Worm (Caenorhabditis elegans) whole organism, L2 larva: ENCODE data around the gene rif-1.1.

Source experiments
- C34F6.9 ChIP-seq: fragments of 150-350 bp; optimal IDR thresholded peaks from 2 replicates; lab custom pipeline; 2014; ENCODE audit warnings: missing biosample characterization, missing genetic modification characterization
- F13H6.1 ChIP-seq: sonication (generic microtip); optimal IDR thresholded peaks from 2 replicates; lab custom pipeline; 2016; ENCODE audit warnings: missing genetic modification characterization, missing compliant biosample characterization
- Y55F3AM.14 ChIP-seq: fragments of 200-800 bp; sonication (Bioruptor generic); optimal IDR thresholded peaks from 2 replicates; lab custom pipeline; 2018; ENCODE audit warnings: mild to moderate bottlenecking, missing genetic modification characterization, missing compliant biosample characterization
- ZK546.5 ChIP-seq: sonication (generic microtip); optimal IDR thresholded peaks from 2 replicates; lab custom pipeline; 2017; ENCODE audit warnings: missing biosample characterization, missing genetic modification characterization
- aly-2 ChIP-seq: fragments of 150-350 bp; optimal IDR thresholded peaks from 2 replicates; lab custom pipeline; 2014; ENCODE audit warnings: missing biosample characterization, missing genetic modification characterization
- ama-1 ChIP-seq: fragments of 150-350 bp; optimal IDR thresholded peaks from 2 replicates; lab custom pipeline; 2018; ENCODE audit warnings: inconsistent platforms
- blmp-1 ChIP-seq: sonication (generic microtip); optimal IDR thresholded peaks from 2 replicates; lab custom pipeline; 2017; ENCODE audit warnings: missing genetic modification characterization, mild to moderate bottlenecking, missing compliant biosample characterization, antibody characterized with exemption, moderate library complexity; ENCODE audit not compliant: insufficient read depth
- ceh-16 ChIP-seq: fragments of 150-350 bp; optimal IDR thresholded peaks from 2 replicates; lab custom pipeline; 2014; ENCODE audit warnings: missing biosample characterization, missing genetic modification characterization
- crh-2 ChIP-seq: sonication (generic microtip); optimal IDR thresholded peaks from 2 replicates; lab custom pipeline; 2017; ENCODE audit warnings: missing biosample characterization, missing genetic modification characterization
- egl-27 ChIP-seq: sonication (generic microtip); optimal IDR thresholded peaks from 3 replicates; lab custom pipeline; 2017; ENCODE audit warnings: missing biosample characterization, missing genetic modification reagents, missing genetic modification characterization
- elt-1 ChIP-seq: fragments of 150-350 bp; optimal IDR thresholded peaks from 2 replicates; lab custom pipeline; 2014; ENCODE audit warnings: missing biosample characterization, missing genetic modification characterization
- elt-3 ChIP-seq: sonication (generic microtip); optimal IDR thresholded peaks from 2 replicates; lab custom pipeline; 2017; ENCODE audit warnings: missing biosample characterization, missing genetic modification characterization
- fos-1 ChIP-seq: fragments of 150-350 bp; optimal IDR thresholded peaks from 2 replicates; lab custom pipeline; 2014; ENCODE audit warnings: missing biosample characterization, missing genetic modification characterization
- gmeb-1 ChIP-seq: fragments of 150-350 bp; optimal IDR thresholded peaks from 2 replicates; lab custom pipeline; 2014; ENCODE audit warnings: missing biosample characterization, missing genetic modification characterization
- lin-11 ChIP-seq: fragments of 150-350 bp; sonication (generic microtip); optimal IDR thresholded peaks from 2 replicates; lab custom pipeline; 2014; ENCODE audit warnings: missing biosample characterization, missing genetic modification characterization, inconsistent platforms, mixed read lengths
- lin-13 ChIP-seq: fragments of 150-350 bp; optimal IDR thresholded peaks from 2 replicates; lab custom pipeline; 2014; ENCODE audit warnings: missing biosample characterization, missing genetic modification reagents, missing genetic modification characterization
- lin-39 ChIP-seq: fragments of 150-350 bp; optimal IDR thresholded peaks from 2 replicates; lab custom pipeline; 2014; ENCODE audit warnings: missing biosample characterization, missing genetic modification reagents, missing genetic modification characterization
- lsy-2 ChIP-seq, 2 experiments: fragments of 150-350 bp in 1 of 2; sonication (generic microtip) in 1 of 2; optimal IDR thresholded peaks; 2 replicates each; lab custom pipeline; 2014 to 2017; ENCODE audit warnings: missing biosample characterization in 2 of 2, missing genetic modification characterization in 2 of 2
- mbf-1 ChIP-seq: sonication (generic microtip); optimal IDR thresholded peaks from 2 replicates; lab custom pipeline; 2017; ENCODE audit warnings: missing biosample characterization, missing genetic modification characterization
- mdl-1 ChIP-seq, 2 experiments: fragments of 150-350 bp in 1 of 2; sonication (generic microtip) in 1 of 2; optimal IDR thresholded peaks; 2 replicates each; lab custom pipeline; 2017; ENCODE audit warnings: missing biosample characterization in 2 of 2, missing genetic modification characterization in 2 of 2
- nhr-10 ChIP-seq: sonication (generic microtip); optimal IDR thresholded peaks from 2 replicates; lab custom pipeline; 2017; ENCODE audit warnings: missing biosample characterization, missing genetic modification characterization
- nhr-11 ChIP-seq: fragments of 150-350 bp; optimal IDR thresholded peaks from 2 replicates; lab custom pipeline; 2014; ENCODE audit warnings: missing biosample characterization, missing genetic modification characterization
- nhr-129 ChIP-seq: fragments of 150-350 bp; optimal IDR thresholded peaks from 2 replicates; lab custom pipeline; 2014; ENCODE audit warnings: missing biosample characterization, missing genetic modification characterization
- nhr-21 ChIP-seq: fragments of 150-350 bp; optimal IDR thresholded peaks from 2 replicates; lab custom pipeline; 2014; ENCODE audit warnings: missing biosample characterization, missing genetic modification characterization
- nhr-237 ChIP-seq: fragments of 150-350 bp; optimal IDR thresholded peaks from 2 replicates; lab custom pipeline; 2014; ENCODE audit warnings: missing biosample characterization, missing genetic modification characterization
- nhr-6 ChIP-seq: fragments of 150-350 bp; optimal IDR thresholded peaks from 2 replicates; lab custom pipeline; 2014; ENCODE audit warnings: missing biosample characterization, missing genetic modification characterization
- nhr-77 ChIP-seq: fragments of 150-350 bp; optimal IDR thresholded peaks from 2 replicates; lab custom pipeline; 2014; ENCODE audit warnings: missing biosample characterization, missing genetic modification characterization
- sem-4 ChIP-seq: fragments of 150-350 bp; optimal IDR thresholded peaks from 2 replicates; lab custom pipeline; 2014; ENCODE audit warnings: missing biosample characterization, missing genetic modification reagents, missing genetic modification characterization
- sma-3 ChIP-seq: sonication (generic microtip); optimal IDR thresholded peaks from 2 replicates; lab custom pipeline; 2016; ENCODE audit warnings: missing genetic modification reagents, missing genetic modification characterization, missing compliant biosample characterization
- sma-9 ChIP-seq, 2 experiments: fragments of 150-350 bp in 1 of 2; sonication (generic microtip) in 1 of 2; optimal IDR thresholded peaks; 2 replicates each; lab custom pipeline; 2014 to 2016; ENCODE audit warnings: missing genetic modification characterization in 2 of 2, mild to moderate bottlenecking in 1 of 2, missing biosample characterization in 1 of 2, missing compliant biosample characterization in 1 of 2, missing genetic modification reagents in 1 of 2, moderate library complexity in 1 of 2
- snpc-4 ChIP-seq: fragments of 150-350 bp; optimal IDR thresholded peaks from 2 replicates; lab custom pipeline; 2014; ENCODE audit warnings: missing biosample characterization, missing genetic modification characterization
- unc-39 ChIP-seq: fragments of 150-350 bp; optimal IDR thresholded peaks from 2 replicates; lab custom pipeline; 2014; ENCODE audit warnings: missing biosample characterization, missing genetic modification characterization
- unc-55 ChIP-seq: fragments of 150-350 bp; sonication (generic microtip); optimal IDR thresholded peaks from 3 replicates; lab custom pipeline; 2014; ENCODE audit warnings: missing biosample characterization, missing genetic modification reagents, missing genetic modification characterization
- unc-62 ChIP-seq: fragments of 150-350 bp; optimal IDR thresholded peaks from 2 replicates; lab custom pipeline; 2014; ENCODE audit warnings: missing biosample characterization, missing genetic modification reagents, missing genetic modification characterization
- ztf-1 ChIP-seq: fragments of 200-800 bp; sonication (Bioruptor generic); conservative IDR thresholded peaks from 2 replicates; pipeline ENCODE4 v1.3.6; 2022; ENCODE audit warnings: missing genetic modification characterization, missing compliant biosample characterization
- ztf-11 ChIP-seq: sonication (generic microtip); optimal IDR thresholded peaks from 2 replicates; lab custom pipeline; 2017; ENCODE audit warnings: missing biosample characterization, missing genetic modification characterization
- ztf-4 ChIP-seq: fragments of 150-350 bp; optimal IDR thresholded peaks from 2 replicates; lab custom pipeline; 2014; ENCODE audit warnings: missing biosample characterization, missing genetic modification characterization

Gene rif-1.1

ce11 chrIV:17461222-17461707 is at the start of gene rif-1.1:
Gene rif-1.1 (minus strand): TSS chrIV:17461272.
- no peak for TF ChIP-seq nhr-21 (tag; lab: Kevin White, UChicago)
- peak; percentile 2 for TF ChIP-seq sma-3 (GFP tag; lab: Kevin White, UChicago)
- peak; percentile 49 for TF ChIP-seq nhr-129 (tag; lab: Kevin White, UChicago)
- peak; percentile 86 for TF ChIP-seq gmeb-1 (tag; lab: Kevin White, UChicago)
- no peak for TF ChIP-seq nhr-6
- TF ChIP-seq lin-39 (tag; lab: Kevin White, UChicago) = no peak
- no peak for TF ChIP-seq unc-39 (tag; lab: Kevin White, UChicago)
- peak; percentile 23 for TF ChIP-seq lin-13
- TF ChIP-seq elt-1 (tag; lab: Kevin White, UChicago) = no peak
- no peak for TF ChIP-seq nhr-11 (tag; lab: Kevin White, UChicago)
- TF ChIP-seq C34F6.9 = peak; percentile 19
- TF ChIP-seq nhr-77 (tag; lab: Kevin White, UChicago) = no peak
- TF ChIP-seq lsy-2 (tag; optimal IDR thresholded peaks at IDR 0.05; lab: Kevin White, UChicago) = peak in 1 of 2 experiments; percentile 86
- no peak for TF ChIP-seq Y55F3AM.14 (GFP tag; lab: Kevin White, UChicago)
- TF ChIP-seq fos-1 (tag; lab: Kevin White, UChicago) = no peak
- TF ChIP-seq mbf-1 (tag; lab: Kevin White, UChicago) = no peak
- no peak for TF ChIP-seq ztf-4 (tag; lab: Kevin White, UChicago)
- TF ChIP-seq ztf-1 (GFP tag; lab: Robert Waterston, UW) = no peak
- peak; percentile 72 for TF ChIP-seq unc-55
- TF ChIP-seq, all 48 proteins: peak for 7

- TF ChIP-seq ztf-4 (tag; lab: Kevin White, UChicago) (no peak), nhr-77 (tag; lab: Kevin White, UChicago) (no peak), unc-62 (GFP tag; lab: Kevin White, UChicago) (no peak), fos-1 (tag; lab: Kevin White, UChicago) (no peak)
These were observed 29.6 kb upstream of the rif-1.1 start, which contains the start of gene nas-6 for ce11 chrIV:17490679-17491078. Gene nas-6 (minus strand): TSS chrIV:17490779.

ce11 chrIV:17483230-17483629 is 22.2 kb upstream of the rif-1.1 start, which contains the start of gene rabr-2:
Gene rabr-2 (minus strand): TSS chrIV:17483330.
- no peak for TF ChIP-seq lin-11 (tag; lab: Kevin White, UChicago)
- TF ChIP-seq ZK546.5 (tag; lab: Kevin White, UChicago) = no peak
- TF ChIP-seq blmp-1 (tag; lab: Kevin White, UChicago) = no peak
- TF ChIP-seq nhr-21 (tag; lab: Kevin White, UChicago) = no peak
- no peak for TF ChIP-seq ztf-4 (tag; lab: Kevin White, UChicago)
- no peak for TF ChIP-seq F13H6.1 (tag; lab: Kevin White, UChicago)
- TF ChIP-seq nhr-77 (tag; lab: Kevin White, UChicago) = no peak
- no peak for TF ChIP-seq nhr-129 (tag; lab: Kevin White, UChicago)
- no peak for TF ChIP-seq Y55F3AM.14 (GFP tag; lab: Kevin White, UChicago)
- no peak for TF ChIP-seq nhr-237
- TF ChIP-seq ztf-1 (GFP tag; lab: Robert Waterston, UW) = no peak
- no peak for TF ChIP-seq mbf-1 (tag; lab: Kevin White, UChicago)
- TF ChIP-seq C34F6.9 = no peak
- TF ChIP-seq egl-27 (tag; lab: Kevin White, UChicago) = no peak
- TF ChIP-seq gmeb-1 (tag; lab: Kevin White, UChicago) = no peak
- no peak for TF ChIP-seq lin-13
- TF ChIP-seq sem-4 (tag; lab: Kevin White, UChicago) = no peak
- no peak for TF ChIP-seq ceh-16 (tag; lab: Kevin White, UChicago)
- TF ChIP-seq lsy-2 (tag; optimal IDR thresholded peaks at IDR 0.05; lab: Kevin White, UChicago) = no peak
- TF ChIP-seq, all 48 proteins: peak for 0

ce11 chrIV:17475743-17476142 is 14.7 kb upstream of the rif-1.1 start, which contains the start of gene grl-24:
Gene grl-24 (minus strand): TSS chrIV:17475843.
- TF ChIP-seq sem-4 (tag; lab: Kevin White, UChicago) (no peak), elt-3 (tag; lab: Kevin White, UChicago) (no peak), nhr-10 (tag; lab: Kevin White, UChicago) (no peak), aly-2 (no peak), sma-9 (GFP tag; optimal IDR thresholded peaks at IDR 0.05; lab: Kevin White, UChicago) (no peak), sma-9 (tag; optimal IDR thresholded peaks at IDR 0.05; lab: Kevin White, UChicago) (no peak), mdl-1 (tag; optimal IDR thresholded peaks at IDR 0.05; lab: Kevin White, UChicago) (no peak), ztf-11 (no peak), unc-39 (tag; lab: Kevin White, UChicago) (no peak), blmp-1 (tag; lab: Kevin White, UChicago) (no peak), ama-1 (lab: Kevin White, UChicago) (no peak), nhr-77 (tag; lab: Kevin White, UChicago) (no peak), snpc-4 (tag; lab: Kevin White, UChicago) (no peak), crh-2 (tag; lab: Kevin White, UChicago) (no peak), nhr-237 (no peak), lin-13 (no peak)
